Worm (Caenorhabditis elegans) whole organism, L4 larva: Measurements from ENCODE around the gene M02D8.3.

ENCODE experiments used
- F37D6.2 ChIP-seq: sonication (generic microtip); optimal IDR thresholded peaks from 2 replicates; lab custom pipeline; 2016; ENCODE audit warnings: mild to moderate bottlenecking, missing genetic modification characterization, missing compliant biosample characterization
- F49E8.2 ChIP-seq: sonication (generic microtip); optimal IDR thresholded peaks from 2 replicates; lab custom pipeline; 2016; ENCODE audit warnings: missing compliant biosample characterization, mild to moderate bottlenecking, missing genetic modification characterization, borderline replicate concordance
- R02D3.7 ChIP-seq: fragments of 150-350 bp; sonication (generic microtip); optimal IDR thresholded peaks from 3 replicates; lab custom pipeline; 2014; ENCODE audit warnings: missing biosample characterization, missing genetic modification characterization
- T26A8.4 ChIP-seq: fragments of 200-800 bp; sonication (Bioruptor generic); IDR thresholded peaks from 2 replicates; pipeline ENCODE4 v1.3.6; 2022; ENCODE audit warnings: missing genetic modification characterization, missing compliant biosample characterization
- Y105C5A.15 ChIP-seq: fragments of 200-800 bp; sonication (Bioruptor generic); IDR thresholded peaks from 2 replicates; pipeline ENCODE4 v1.3.6; 2022; ENCODE audit warnings: missing genetic modification characterization, missing compliant biosample characterization
- Y5F2A.4 ChIP-seq: fragments of 200-800 bp; sonication (Bioruptor generic); optimal IDR thresholded peaks from 2 replicates; lab custom pipeline; 2018; ENCODE audit warnings: mild to moderate bottlenecking, missing genetic modification characterization, missing compliant biosample characterization
- ZK337.2 ChIP-seq: fragments of 200-800 bp; sonication (Bioruptor generic); IDR thresholded peaks from 2 replicates; pipeline ENCODE4 v1.3.6; 2022; ENCODE audit warnings: missing genetic modification reagents, missing genetic modification characterization, missing compliant biosample characterization
- aly-2 ChIP-seq: sonication (generic microtip); optimal IDR thresholded peaks from 2 replicates; lab custom pipeline; 2018; ENCODE audit warnings: missing biosample characterization, missing genetic modification characterization
- ama-1 ChIP-seq: fragments of 150-350 bp; optimal IDR thresholded peaks from 2 replicates; lab custom pipeline; 2014; ENCODE audit warnings: inconsistent platforms, mixed read lengths
- attf-4 ChIP-seq: sonication (generic microtip); optimal IDR thresholded peaks from 3 replicates; lab custom pipeline; 2017; ENCODE audit warnings: missing biosample characterization, missing genetic modification characterization
- ceh-20 ChIP-seq: fragments of 200-800 bp; sonication (Bioruptor generic); IDR thresholded peaks from 2 replicates; pipeline ENCODE4 v1.3.6; 2022; ENCODE audit warnings: missing genetic modification reagents, missing genetic modification characterization, missing compliant biosample characterization
- ceh-28 ChIP-seq: fragments of 150-350 bp; optimal IDR thresholded peaks from 2 replicates; lab custom pipeline; 2014; ENCODE audit warnings: missing biosample characterization, missing genetic modification reagents, missing genetic modification characterization
- ceh-44 ChIP-seq: fragments of 200-800 bp; sonication (Bioruptor generic); IDR thresholded peaks from 2 replicates; pipeline ENCODE4 v1.3.6; 2022; ENCODE audit warnings: missing genetic modification reagents, missing genetic modification characterization, missing compliant biosample characterization
- cey-2 ChIP-seq: sonication (generic microtip); optimal IDR thresholded peaks from 3 replicates; lab custom pipeline; 2017; ENCODE audit warnings: missing genetic modification characterization, mild to moderate bottlenecking, missing compliant biosample characterization, antibody characterized with exemption, borderline replicate concordance; ENCODE audit not compliant: insufficient read depth
- daf-16 ChIP-seq, 3 experiments: sonication (generic microtip); optimal IDR thresholded peaks; 2 replicates each; lab custom pipeline; 2016 to 2017; ENCODE audit warnings: missing genetic modification characterization in 3 of 3, missing genetic modification reagents in 3 of 3, mild to moderate bottlenecking in 2 of 3, missing compliant biosample characterization in 2 of 3, missing biosample characterization in 1 of 3, moderate library complexity in 1 of 3
- daf-19 ChIP-seq: fragments of 200-800 bp; sonication (Bioruptor generic); conservative IDR thresholded peaks from 2 replicates; pipeline ENCODE4 v1.3.6; 2022; ENCODE audit warnings: missing genetic modification characterization, missing compliant biosample characterization
- daf-8 ChIP-seq: fragments of 200-800 bp; sonication (Bioruptor generic); IDR thresholded peaks from 2 replicates; pipeline ENCODE4 v1.3.6; 2022; ENCODE audit warnings: missing genetic modification characterization, missing compliant biosample characterization
- dmd-6 ChIP-seq: fragments of 200-800 bp; sonication (Bioruptor generic); IDR thresholded peaks from 2 replicates; pipeline ENCODE4 v1.3.6; 2022; ENCODE audit warnings: missing genetic modification reagents, missing genetic modification characterization, missing compliant biosample characterization
- dmd-9 ChIP-seq: fragments of 200-800 bp; sonication (Bioruptor generic); IDR thresholded peaks from 2 replicates; pipeline ENCODE4 v1.3.6; 2022; ENCODE audit warnings: missing genetic modification reagents, missing genetic modification characterization, missing compliant biosample characterization
- dpl-1 ChIP-seq: fragments of 150-350 bp; optimal IDR thresholded peaks from 2 replicates; lab custom pipeline; 2014; ENCODE audit warnings: missing biosample characterization, missing genetic modification reagents, missing genetic modification characterization
- duxl-1 ChIP-seq: sonication (generic microtip); optimal IDR thresholded peaks from 2 replicates; lab custom pipeline; 2016; ENCODE audit warnings: mild to moderate bottlenecking, missing genetic modification characterization, moderate library complexity, missing compliant biosample characterization; ENCODE audit not compliant: poor library complexity
- dve-1 ChIP-seq: sonication (generic microtip); optimal IDR thresholded peaks from 2 replicates; lab custom pipeline; 2017; ENCODE audit warnings: antibody characterized with exemption, mild to moderate bottlenecking, missing genetic modification characterization, missing compliant biosample characterization; ENCODE audit not compliant: insufficient read depth
- hlh-11 ChIP-seq: fragments of 200-800 bp; sonication (Bioruptor generic); optimal IDR thresholded peaks from 2 replicates; lab custom pipeline; 2018; ENCODE audit warnings: mild to moderate bottlenecking, missing genetic modification characterization, missing compliant biosample characterization
- hlh-30 ChIP-seq: sonication (generic microtip); optimal IDR thresholded peaks from 2 replicates; lab custom pipeline; 2017; ENCODE audit warnings: antibody characterized with exemption, mild to moderate bottlenecking, missing genetic modification characterization, missing compliant biosample characterization; ENCODE audit not compliant: insufficient read depth
- hmg-1.1 ChIP-seq: fragments of 200-800 bp; sonication (Bioruptor generic); IDR thresholded peaks from 2 replicates; pipeline ENCODE4 v1.3.6; 2022; ENCODE audit warnings: missing genetic modification reagents, missing genetic modification characterization, missing compliant biosample characterization
- lim-7 ChIP-seq: fragments of 200-800 bp; sonication (Bioruptor generic); IDR thresholded peaks from 2 replicates; pipeline ENCODE4 v1.3.6; 2022; ENCODE audit warnings: missing genetic modification characterization, missing compliant biosample characterization
- lin-38 ChIP-seq: fragments of 200-800 bp; sonication (Bioruptor generic); IDR thresholded peaks from 2 replicates; pipeline ENCODE4 v1.3.6; 2022; ENCODE audit warnings: missing genetic modification reagents, missing genetic modification characterization, missing compliant biosample characterization
- lin-39 ChIP-seq: fragments of 150-350 bp; optimal IDR thresholded peaks from 2 replicates; lab custom pipeline; 2014; ENCODE audit warnings: missing biosample characterization, missing genetic modification reagents, missing genetic modification characterization
- lir-3 ChIP-seq: sonication (generic microtip); optimal IDR thresholded peaks from 2 replicates; lab custom pipeline; 2016; ENCODE audit warnings: mild to moderate bottlenecking, missing genetic modification characterization, missing compliant biosample characterization
- mdl-1 ChIP-seq, 2 experiments: fragments of 150-350 bp in 1 of 2; sonication (generic microtip) in 1 of 2; optimal IDR thresholded peaks; 2 replicates each; lab custom pipeline; 2014 to 2017; ENCODE audit warnings: missing biosample characterization in 2 of 2, missing genetic modification characterization in 2 of 2
- mdt-29 ChIP-seq: fragments of 200-800 bp; sonication (Bioruptor generic); IDR thresholded peaks from 2 replicates; pipeline ENCODE4 v1.3.6; 2022; ENCODE audit warnings: missing genetic modification reagents, missing genetic modification characterization, missing compliant biosample characterization
- mep-1 ChIP-seq: fragments of 150-350 bp; sonication (generic microtip); optimal IDR thresholded peaks from 3 replicates; lab custom pipeline; 2014; ENCODE audit warnings: missing biosample characterization, missing genetic modification characterization
- nhr-102 ChIP-seq: sonication (generic microtip); optimal IDR thresholded peaks from 2 replicates; lab custom pipeline; 2016; ENCODE audit warnings: mild to moderate bottlenecking, missing genetic modification characterization, moderate library complexity, missing compliant biosample characterization
- nhr-11 ChIP-seq: fragments of 150-350 bp; optimal IDR thresholded peaks from 2 replicates; lab custom pipeline; 2014; ENCODE audit warnings: missing biosample characterization, missing genetic modification characterization
- nhr-28 ChIP-seq: fragments of 150-350 bp; optimal IDR thresholded peaks from 2 replicates; lab custom pipeline; 2014; ENCODE audit warnings: missing biosample characterization, missing genetic modification characterization
- nhr-42 ChIP-seq: fragments of 200-800 bp; sonication (Bioruptor generic); IDR thresholded peaks from 2 replicates; pipeline ENCODE4 v1.3.6; 2022; ENCODE audit warnings: missing genetic modification characterization, missing compliant biosample characterization
- nhr-48 ChIP-seq: sonication (generic microtip); optimal IDR thresholded peaks from 2 replicates; lab custom pipeline; 2016; ENCODE audit warnings: mild to moderate bottlenecking, missing genetic modification characterization, missing compliant biosample characterization
- php-3 ChIP-seq: fragments of 200-800 bp; sonication (Bioruptor generic); IDR thresholded peaks from 2 replicates; pipeline ENCODE4 v1.3.6; 2022; ENCODE audit warnings: missing genetic modification reagents, missing genetic modification characterization, missing compliant biosample characterization
- rbr-2 ChIP-seq: sonication (generic microtip); optimal IDR thresholded peaks from 2 replicates; lab custom pipeline; 2016; ENCODE audit warnings: missing genotype, missing genetic modification characterization, missing compliant biosample characterization
- saeg-2 ChIP-seq: fragments of 200-800 bp; sonication (Bioruptor generic); IDR thresholded peaks from 2 replicates; pipeline ENCODE4 v1.3.6; 2022; ENCODE audit warnings: missing genetic modification reagents, missing genetic modification characterization, missing compliant biosample characterization
- snpc-4 ChIP-seq: fragments of 150-350 bp; optimal IDR thresholded peaks from 2 replicates; lab custom pipeline; 2014; ENCODE audit warnings: missing biosample characterization, missing genetic modification characterization
- unc-130 ChIP-seq: sonication (generic microtip); optimal IDR thresholded peaks from 2 replicates; lab custom pipeline; 2016; ENCODE audit warnings: missing genetic modification reagents, missing genetic modification characterization, missing compliant biosample characterization
- vab-7 ChIP-seq: fragments of 200-800 bp; sonication (Bioruptor generic); IDR thresholded peaks from 2 replicates; pipeline ENCODE4 v1.3.6; 2022; ENCODE audit warnings: missing genetic modification reagents, missing genetic modification characterization, missing compliant biosample characterization
- zfp-3 ChIP-seq: fragments of 200-800 bp; sonication (Bioruptor generic); conservative IDR thresholded peaks from 2 replicates; pipeline ENCODE4 v1.3.6; 2022; ENCODE audit warnings: missing genetic modification reagents, missing genetic modification characterization, missing compliant biosample characterization
- ztf-11 ChIP-seq: fragments of 150-350 bp; optimal IDR thresholded peaks from 2 replicates; lab custom pipeline; 2014; ENCODE audit warnings: missing biosample characterization, missing genetic modification characterization

Gene M02D8.3

DNA sequence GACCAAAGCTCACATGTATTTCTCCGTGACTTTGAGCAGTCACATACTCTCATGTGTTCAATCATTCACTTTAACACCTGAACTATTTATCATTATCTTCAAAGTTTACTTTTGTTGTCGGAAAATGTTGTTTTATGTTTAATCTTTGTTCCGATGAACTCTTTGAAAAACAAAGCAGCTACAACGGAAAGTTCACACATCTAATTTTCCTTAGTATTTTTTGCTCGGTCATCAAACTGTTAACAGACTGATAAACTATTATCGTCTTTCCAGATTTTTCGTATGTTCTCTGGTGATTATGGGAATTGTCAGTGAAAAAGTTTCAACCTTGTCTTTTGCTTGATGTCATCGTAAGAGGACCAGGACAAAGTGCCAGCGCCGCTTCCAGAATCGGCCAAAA, 19.2 kb upstream of the M02D8.3 start:
- TF ChIP-seq ZK337.2 (GFP tag; lab: Robert Waterston, UW) = no peak
- TF ChIP-seq F49E8.2 (tag; lab: Kevin White, UChicago) = no peak
- TF ChIP-seq hlh-11 (tag; lab: Kevin White, UChicago) = peak; percentile 38
- peak; percentile 18 for TF ChIP-seq nhr-48
- no peak for TF ChIP-seq lin-38 (GFP tag; lab: Robert Waterston, UW)
- TF ChIP-seq daf-19 (GFP tag; lab: Robert Waterston, UW) = no peak
- no peak for TF ChIP-seq attf-4
- no peak for TF ChIP-seq lin-39
- TF ChIP-seq hlh-30 (tag; lab: Kevin White, UChicago) = peak; percentile 64
- TF ChIP-seq ceh-20 (GFP tag; lab: Robert Waterston, UW) = no peak
- peak; percentile 89 for TF ChIP-seq dve-1 (tag; lab: Kevin White, UChicago)
- TF ChIP-seq zfp-3 (GFP tag; lab: Robert Waterston, UW) = no peak
- TF ChIP-seq ama-1 (lab: Kevin White, UChicago) = no peak
- no peak for TF ChIP-seq daf-16 (GFP tag; optimal IDR thresholded peaks at IDR 0.05; lab: Kevin White, UChicago)
- TF ChIP-seq daf-16 (tag; optimal IDR thresholded peaks at IDR 0.05; lab: Kevin White, UChicago) = peak; percentile 96
- TF ChIP-seq daf-8 (GFP tag; lab: Robert Waterston, UW) = no peak
- peak; percentile 24 for TF ChIP-seq nhr-28 (tag; lab: Kevin White, UChicago)
- no peak for TF ChIP-seq mdt-29
- peak; percentile 29; the same call in 1 of the 2 replicates for TF ChIP-seq dmd-6 (GFP tag; lab: Robert Waterston, UW)

DNA sequence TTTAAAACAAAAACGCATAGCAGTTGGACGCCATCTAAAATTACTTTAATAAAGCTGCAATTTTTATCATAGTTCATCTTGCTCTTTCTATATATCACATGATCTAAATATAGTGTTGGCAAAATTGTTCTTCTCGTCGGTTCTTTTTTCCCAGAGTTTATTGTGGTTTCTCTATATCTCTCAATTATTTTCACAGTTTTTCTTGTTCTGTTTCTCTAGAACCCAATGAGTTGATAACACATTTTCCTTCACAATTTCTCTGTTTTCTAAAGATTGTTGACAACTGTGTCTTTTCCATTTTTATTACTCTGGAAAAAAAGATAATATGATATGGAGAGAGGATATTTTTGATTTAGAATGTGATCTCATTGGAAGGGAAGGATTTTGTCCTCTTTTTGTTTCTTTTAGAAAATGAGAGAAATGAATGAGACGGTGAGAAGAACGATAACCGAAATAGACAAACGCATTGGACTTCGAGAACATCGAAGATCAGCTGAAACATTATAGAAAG, 17.5 kb upstream of the M02D8.3 start:
- no peak for TF ChIP-seq aly-2 (tag; lab: Kevin White, UChicago)
- TF ChIP-seq mdl-1 (tag; optimal IDR thresholded peaks at IDR 0.05; lab: Kevin White, UChicago) = peak in 1 of 2 experiments; percentile 15
- no peak for TF ChIP-seq hlh-11 (tag; lab: Kevin White, UChicago)
- no peak for TF ChIP-seq ceh-28 (tag; lab: Kevin White, UChicago)
- TF ChIP-seq rbr-2 (tag; lab: Kevin White, UChicago) = no peak
- no peak for TF ChIP-seq mep-1 (tag; lab: Kevin White, UChicago)
- TF ChIP-seq nhr-28 (tag; lab: Kevin White, UChicago) = peak; percentile 29
- TF ChIP-seq hmg-1.1 (GFP tag; lab: Robert Waterston, UW) = no peak
- TF ChIP-seq T26A8.4 (GFP tag; lab: Robert Waterston, UW) = no peak
- TF ChIP-seq zfp-3 (GFP tag; lab: Robert Waterston, UW) = no peak
- TF ChIP-seq dve-1 (tag; lab: Kevin White, UChicago) = peak; percentile 23
- TF ChIP-seq nhr-102 = no peak
- no peak for TF ChIP-seq php-3
- TF ChIP-seq nhr-11 (tag; lab: Kevin White, UChicago) = peak; percentile 10
- peak in 1 of 2 experiments; percentile 38 for TF ChIP-seq daf-16 (GFP tag; optimal IDR thresholded peaks at IDR 0.05; lab: Kevin White, UChicago)
- TF ChIP-seq daf-16 (tag; optimal IDR thresholded peaks at IDR 0.05; lab: Kevin White, UChicago) = peak; percentile 74

ce11 chrX:8752546-8752945, 15.7 kb upstream of the M02D8.3 start:
- TF ChIP-seq duxl-1 (tag; lab: Kevin White, UChicago) (no peak), F37D6.2 (tag; lab: Kevin White, UChicago) (no peak), cey-2 (tag; lab: Kevin White, UChicago) (no peak), vab-7 (GFP tag; lab: Robert Waterston, UW) (no peak), lim-7 (GFP tag; lab: Robert Waterston, UW) (no peak), ceh-28 (tag; lab: Kevin White, UChicago) (no peak), dpl-1 (no peak), ztf-11 (no peak), R02D3.7 (tag; lab: Kevin White, UChicago) (no peak), dmd-6 (GFP tag; lab: Robert Waterston, UW) (0 out of 2 replicates have a peak, but pooled peaks have one; percentile 9), Y105C5A.15 (no peak), T26A8.4 (GFP tag; lab: Robert Waterston, UW) (no peak), snpc-4 (tag; lab: Kevin White, UChicago) (no peak), nhr-42 (GFP tag; lab: Robert Waterston, UW) (no peak), lir-3 (no peak), nhr-28 (tag; lab: Kevin White, UChicago) (peak; percentile 61), mdl-1 (tag; optimal IDR thresholded peaks at IDR 0.05; lab: Kevin White, UChicago) (peak; percentile 80 to 81), saeg-2 (GFP tag; lab: Robert Waterston, UW) (no peak), dmd-9 (GFP tag; lab: Robert Waterston, UW) (no peak), ceh-44 (GFP tag; lab: Robert Waterston, UW) (no peak), unc-130 (no peak), Y5F2A.4 (GFP tag; lab: Kevin White, UChicago) (no peak), hlh-11 (tag; lab: Kevin White, UChicago) (peak; percentile 52), hlh-30 (tag; lab: Kevin White, UChicago) (peak; percentile 39)
